In the genomic region with DNA sequence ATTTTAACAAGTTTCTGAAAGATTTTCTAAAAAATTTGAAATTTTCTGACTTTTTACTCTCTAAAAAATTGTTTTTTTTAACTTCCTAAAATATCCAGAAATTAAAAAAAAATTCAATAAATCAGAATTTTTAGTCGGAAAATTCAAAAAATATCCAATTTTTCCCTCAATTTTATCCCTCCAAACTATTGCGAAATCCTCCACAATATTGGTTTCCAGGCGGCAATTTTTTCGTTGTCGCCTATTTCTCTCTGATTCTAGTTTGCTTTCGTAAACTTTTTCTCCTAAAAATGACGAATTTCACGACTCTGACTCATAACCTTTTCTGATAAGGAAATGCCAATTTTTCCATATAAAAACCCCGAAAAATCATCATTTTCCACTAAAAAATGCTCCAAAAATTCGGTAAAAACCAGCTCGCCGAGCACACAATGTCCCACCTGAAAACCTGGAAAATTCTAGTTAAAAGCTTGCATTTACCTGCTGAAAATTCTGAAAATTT, we compare ENCODE assay signal across 5 worm cellular contexts.
A peak's percentile ranks its signal among the peaks of the same experiment; 100 is the strongest.
TF ChIP-seq lines count a peak whose summit lies in the region.

Gene Y17D7B.2, plus strand, starts transcription at position 323 of the 502 bp plus-strand sequence.

TF ChIP-seq in whole organism, L1 larva, 84 proteins besides CTCF, POLR2A, EP300 and RAD21:
- TF ChIP-seq efl-1 (optimal IDR thresholded peaks at IDR 0.05; lab: Kevin White, UChicago) (no peak), efl-1 (GFP tag; optimal IDR thresholded peaks at IDR 0.05 in 1 of 2; lab: Kevin White, UChicago) (no peak), zip-4 (GFP tag; optimal IDR thresholded peaks at IDR 0.05; lab: Kevin White, UChicago) (peak; percentile 36)

TF ChIP-seq in whole organism, L2 larva, 48 proteins besides CTCF, POLR2A, EP300 and RAD21:
- peak; percentile 73 for TF ChIP-seq fos-1 (tag; optimal IDR thresholded peaks at IDR 0.05; lab: Kevin White, UChicago)
- no peak for TF ChIP-seq mbf-1 (tag; optimal IDR thresholded peaks at IDR 0.05; lab: Kevin White, UChicago)

TF ChIP-seq in whole organism, L3 larva, 47 proteins besides CTCF, POLR2A, EP300 and RAD21:
- TF ChIP-seq nfya-1 (tag; optimal IDR thresholded peaks at IDR 0.05; lab: Kevin White, UChicago; ENCODE audit: insufficient read depth), result no peak
- TF ChIP-seq ztf-4 (tag; optimal IDR thresholded peaks at IDR 0.05; lab: Kevin White, UChicago), result no peak
- peak; percentile 0 for TF ChIP-seq elt-2 (tag; optimal IDR thresholded peaks at IDR 0.05; lab: Kevin White, UChicago)

TF ChIP-seq in whole organism, L4 larva, 104 proteins besides CTCF, POLR2A, EP300 and RAD21:
- no peak for TF ChIP-seq lsy-2 (tag; optimal IDR thresholded peaks at IDR 0.05; lab: Kevin White, UChicago)
- no peak for TF ChIP-seq ceh-62 (tag; optimal IDR thresholded peaks at IDR 0.05; lab: Kevin White, UChicago)
- TF ChIP-seq gei-8 (GFP tag; optimal IDR thresholded peaks at IDR 0.05; lab: Kevin White, UChicago), result no peak
- TF ChIP-seq dmd-6 (GFP tag; IDR thresholded peaks at IDR 0.05; lab: Robert Waterston, UW), result peak; percentile 39
- TF ChIP-seq Y105C5A.15 (GFP tag; IDR thresholded peaks at IDR 0.05; lab: Robert Waterston, UW), result no peak
- no peak for TF ChIP-seq lin-1 (GFP tag; IDR thresholded peaks at IDR 0.05; lab: Robert Waterston, UW)
- TF ChIP-seq rbr-2 (tag; optimal IDR thresholded peaks at IDR 0.05; lab: Kevin White, UChicago), result no peak
- TF ChIP-seq vab-7 (GFP tag; IDR thresholded peaks at IDR 0.05; lab: Robert Waterston, UW), result no peak
- no peak for TF ChIP-seq spr-1 (tag; optimal IDR thresholded peaks at IDR 0.05; lab: Kevin White, UChicago)
- TF ChIP-seq F44E2.7 (GFP tag; IDR thresholded peaks at IDR 0.05; lab: Robert Waterston, UW), result no peak
- peak; percentile 73 for TF ChIP-seq zip-2 (tag; optimal IDR thresholded peaks at IDR 0.05; lab: Kevin White, UChicago)
- TF ChIP-seq lin-29 (GFP tag; IDR thresholded peaks at IDR 0.05; lab: Robert Waterston, UW), result no peak
- peak; percentile 62 for TF ChIP-seq nhr-6 (tag; optimal IDR thresholded peaks at IDR 0.05; lab: Kevin White, UChicago)

TF ChIP-seq in whole organism, young adult, 124 proteins besides CTCF, POLR2A, EP300 and RAD21:
- TF ChIP-seq Y95B8A.8 (GFP tag; IDR thresholded peaks at IDR 0.05; lab: Robert Waterston, UW) (no peak), zfh-2 (GFP tag; conservative IDR thresholded peaks at IDR 0.05; lab: Robert Waterston, UW) (no peak), hmg-20 (GFP tag; IDR thresholded peaks at IDR 0.05; lab: Robert Waterston, UW) (no peak), cebp-1 (GFP tag; IDR thresholded peaks at IDR 0.05; lab: Robert Waterston, UW) (peak; percentile 64; the same call in 1 of the 2 replicates), cebp-1 (tag; optimal IDR thresholded peaks at IDR 0.05; lab: Kevin White, UChicago) (peak; percentile 96), nhr-120 (GFP tag; IDR thresholded peaks at IDR 0.05; lab: Robert Waterston, UW) (no peak), bed-2 (GFP tag; IDR thresholded peaks at IDR 0.05; lab: Robert Waterston, UW) (no peak), B0019.2 (GFP tag; conservative IDR thresholded peaks at IDR 0.05; lab: Robert Waterston, UW) (no peak), B0035.1 (tag; optimal IDR thresholded peaks at IDR 0.05; lab: Kevin White, UChicago) (no peak)
